Fruit fly (Drosophila melanogaster): ENCODE data around the gene hng3.
A peak's percentile ranks its signal among the peaks of the same experiment; 100 is the strongest.

The hng3 gene

dm6 chr3L:780867-781701, 25.8 kb upstream of the hng3 start (continued):
- TF ChIP-seq CG9797 (GFP tag; optimal IDR thresholded peaks at IDR 0.05): peak; percentile 18
- TF ChIP-seq CkIIα-i1 (GFP tag; IDR thresholded peaks at IDR 0.05): peak; percentile 79
- peak; percentile 90 for TF ChIP-seq CG11504 (tag; optimal IDR thresholded peaks at IDR 0.05)
- TF ChIP-seq CG12769 (tag; optimal IDR thresholded peaks at IDR 0.05): peak; percentile 26
- TF ChIP-seq Hr51 (GFP tag; optimal IDR thresholded peaks at IDR 0.05): peak; percentile 62 to 94
- TF ChIP-seq yki (optimal IDR thresholded peaks at IDR 0.05): no peak
- TF ChIP-seq abd-A (tag; optimal IDR thresholded peaks at IDR 0.05): no peak
- no peak for TF ChIP-seq CG7271 (tag; optimal IDR thresholded peaks at IDR 0.05)
- TF ChIP-seq knrl (GFP tag; IDR thresholded peaks at IDR 0.05; ENCODE audit: partially characterized antibody): no peak
- TF ChIP-seq Rx (GFP tag; IDR thresholded peaks at IDR 0.05): peak; percentile 95
- TF ChIP-seq Gsc (GFP tag; IDR thresholded peaks at IDR 0.05): peak; percentile 85
- TF ChIP-seq cad (GFP tag; optimal IDR thresholded peaks at IDR 0.05): no peak
- no peak for TF ChIP-seq Dfd (GFP tag; optimal IDR thresholded peaks at IDR 0.05)
- TF ChIP-seq Lim3 (GFP tag; IDR thresholded peaks at IDR 0.05): peak; percentile 85
- TF ChIP-seq pho (GFP tag; optimal IDR thresholded peaks at IDR 0.05): peak; percentile 79
- peak; percentile 82 for TF ChIP-seq schlank (tag; optimal IDR thresholded peaks at IDR 0.05)
- peak; percentile 77 for TF ChIP-seq zfh2 (GFP tag; optimal IDR thresholded peaks at IDR 0.05)
- TF ChIP-seq oc (tag; optimal IDR thresholded peaks at IDR 0.05): peak; percentile 93
- no peak for TF ChIP-seq luna (GFP tag; optimal IDR thresholded peaks at IDR 0.05)
- peak; percentile 76 for TF ChIP-seq CG15514 (GFP tag; optimal IDR thresholded peaks at IDR 0.05)
- peak; percentile 89 for TF ChIP-seq odd (GFP tag; optimal IDR thresholded peaks at IDR 0.05)
- TF ChIP-seq tup (GFP tag; optimal IDR thresholded peaks at IDR 0.05): peak; percentile 82
- TF ChIP-seq Sin3A (optimal IDR thresholded peaks at IDR 0.05): no peak
- TF ChIP-seq CG7963 (GFP tag; IDR thresholded peaks at IDR 0.05; ENCODE audit: partially characterized antibody): no peak
- TF ChIP-seq CG15073 (GFP tag; optimal IDR thresholded peaks at IDR 0.05): peak; percentile 55
- no peak for TF ChIP-seq usp (GFP tag; optimal IDR thresholded peaks at IDR 0.05)
- peak; percentile 96 for TF ChIP-seq CG8924 (tag; optimal IDR thresholded peaks at IDR 0.05)
- peak; percentile 94 for TF ChIP-seq CG12391 (tag; optimal IDR thresholded peaks at IDR 0.05)
- TF ChIP-seq fd96Cb (tag; optimal IDR thresholded peaks at IDR 0.05): peak; percentile 73
- no peak for TF ChIP-seq Sry-δ (GFP tag; optimal IDR thresholded peaks at IDR 0.05)
- TF ChIP-seq TFAM (GFP tag; optimal IDR thresholded peaks at IDR 0.05): peak; percentile 30
- peak; percentile 49 for TF ChIP-seq NC2β (GFP tag; optimal IDR thresholded peaks at IDR 0.05)
- TF ChIP-seq Side (GFP tag; optimal IDR thresholded peaks at IDR 0.05): no peak
- TF ChIP-seq CG3163 (GFP tag; optimal IDR thresholded peaks at IDR 0.05): no peak
- TF ChIP-seq vnd (GFP tag; IDR thresholded peaks at IDR 0.05; ENCODE audit: partially characterized antibody): peak; percentile 58; the same call in 2 of the 3 replicates
- TF ChIP-seq Eip74EF (GFP tag; optimal IDR thresholded peaks at IDR 0.05): peak in 1 of 2 experiments; percentile 85
- peak; percentile 66 for TF ChIP-seq CG4707 (GFP tag; optimal IDR thresholded peaks at IDR 0.05)
- no peak for TF ChIP-seq Doc3 (GFP tag; IDR thresholded peaks at IDR 0.05; ENCODE audit: partially characterized antibody)
- peak; percentile 80; the same call in 1 of the 2 replicates for TF ChIP-seq aop (GFP tag; IDR thresholded peaks at IDR 0.05)
- peak; percentile 93 for TF ChIP-seq CG10209 (GFP tag; optimal IDR thresholded peaks at IDR 0.05)
- TF ChIP-seq CG9817 (tag; optimal IDR thresholded peaks at IDR 0.05): peak; percentile 95
- TF ChIP-seq CG2875 (GFP tag; optimal IDR thresholded peaks at IDR 0.05): peak; percentile 84
- TF ChIP-seq gfzf (GFP tag; optimal IDR thresholded peaks at IDR 0.05): no peak
- TF ChIP-seq pb (GFP tag; optimal IDR thresholded peaks at IDR 0.05): no peak
- no peak for TF ChIP-seq stwl (tag; optimal IDR thresholded peaks at IDR 0.05)
- TF ChIP-seq ro (GFP tag; IDR thresholded peaks at IDR 0.05): peak; percentile 87
- peak; percentile 98 for TF ChIP-seq ranshi (GFP tag; IDR thresholded peaks at IDR 0.05)
- peak; percentile 97 for TF ChIP-seq HLH3B (GFP tag; IDR thresholded peaks at IDR 0.05)
- peak; percentile 92 for TF ChIP-seq CG11093 (GFP tag; IDR thresholded peaks at IDR 0.05)

Measured in whole organism, embryonic.